Worm (Caenorhabditis elegans): ENCODE results near the gene F40G12.2.

Gene F40G12.2

DNA sequence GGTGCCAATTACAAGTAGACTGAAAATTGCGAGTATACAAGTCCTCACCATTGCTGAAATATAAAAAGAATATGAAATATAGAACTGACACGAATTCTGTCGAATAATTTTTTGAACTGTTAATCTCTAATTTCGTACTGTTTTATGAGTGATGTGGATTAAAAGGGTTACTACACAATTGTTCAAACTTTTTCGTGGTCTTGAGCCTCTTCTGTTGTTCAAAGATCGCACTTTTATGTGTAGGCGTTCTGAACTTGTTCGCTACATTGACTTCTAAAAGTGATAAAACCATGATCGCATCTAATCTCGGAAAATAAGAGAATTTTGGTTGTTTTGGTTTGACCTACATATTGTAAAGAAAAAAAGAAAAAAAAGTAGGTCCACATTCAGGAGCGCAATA lies 12.7 kb downstream of the F40G12.2 start, which contains the start of gene K02E11.4:
Gene K02E11.4 (minus strand): TSS at position 101 of the 400 bp plus-strand sequence.
- no peak for TF ChIP-seq aly-1 (tag; optimal IDR thresholded peaks at IDR 0.05)
- TF ChIP-seq pes-1 (GFP tag; IDR thresholded peaks at IDR 0.05) = no peak
- no peak for TF ChIP-seq F13C5.2 (tag; optimal IDR thresholded peaks at IDR 0.05)
- no peak for TF ChIP-seq hnd-1 (tag; optimal IDR thresholded peaks at IDR 0.05)
- TF ChIP-seq ceh-13 (GFP tag; optimal IDR thresholded peaks at IDR 0.05) = no peak
- no peak for TF ChIP-seq tra-4 (tag; optimal IDR thresholded peaks at IDR 0.05)
- no peak for TF ChIP-seq ceh-36 (tag; optimal IDR thresholded peaks at IDR 0.05)
- TF ChIP-seq tbx-11 (GFP tag; IDR thresholded peaks at IDR 0.05) = no peak
- no peak for TF ChIP-seq hmbx-1 (tag; optimal IDR thresholded peaks at IDR 0.05)
- TF ChIP-seq sea-1 (GFP tag; conservative IDR thresholded peaks at IDR 0.05) = no peak
- no peak for TF ChIP-seq tbx-37 (GFP tag; conservative IDR thresholded peaks at IDR 0.05)
- TF ChIP-seq B0310.2 (tag; optimal IDR thresholded peaks at IDR 0.05) = no peak
- no peak for TF ChIP-seq flt-1 (GFP tag; IDR thresholded peaks at IDR 0.05)
- TF ChIP-seq ama-1 (optimal IDR thresholded peaks at IDR 0.05) = no peak
- no peak for TF ChIP-seq ets-7 (tag; optimal IDR thresholded peaks at IDR 0.05)
- no peak for TF ChIP-seq hmg-4 (GFP tag; optimal IDR thresholded peaks at IDR 0.05)
- no peak for TF ChIP-seq scrt-1 (GFP tag; IDR thresholded peaks at IDR 0.05)

DNA sequence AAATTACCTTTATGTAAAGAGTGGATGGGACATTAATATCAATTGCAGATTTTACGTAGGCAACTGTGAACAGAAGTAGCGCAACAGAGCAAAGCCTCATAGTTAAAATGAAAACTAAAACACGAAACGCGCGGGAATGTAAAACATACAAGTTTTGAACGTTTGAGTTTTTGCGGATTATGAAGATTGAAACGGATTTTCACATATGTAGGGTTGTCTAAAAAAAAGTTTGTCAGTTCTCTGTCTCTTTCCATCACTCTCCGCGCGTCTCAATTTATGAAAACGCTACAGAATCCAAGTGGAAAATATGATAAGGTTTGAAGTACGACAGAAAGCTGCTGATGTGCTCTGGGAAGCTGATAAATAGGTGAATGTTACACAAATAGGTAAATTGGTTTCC lies 14.0 kb downstream of the F40G12.2 start, which contains the start of gene K02E11.3:
Gene K02E11.3 (minus strand): TSS at position 101 of the 400 bp plus-strand sequence.
- TF ChIP-seq tra-4 (tag; optimal IDR thresholded peaks at IDR 0.05) = no peak
- no peak for TF ChIP-seq F13C5.2 (tag; optimal IDR thresholded peaks at IDR 0.05)
- no peak for TF ChIP-seq ceh-13 (GFP tag; optimal IDR thresholded peaks at IDR 0.05)
- no peak for TF ChIP-seq sea-1 (GFP tag; conservative IDR thresholded peaks at IDR 0.05)
- no peak for TF ChIP-seq ama-1 (optimal IDR thresholded peaks at IDR 0.05)
- TF ChIP-seq hmg-4 (GFP tag; optimal IDR thresholded peaks at IDR 0.05) = no peak
- no peak for TF ChIP-seq ets-7 (tag; optimal IDR thresholded peaks at IDR 0.05)
- TF ChIP-seq flt-1 (GFP tag; IDR thresholded peaks at IDR 0.05) = no peak
- TF ChIP-seq hnd-1 (tag; optimal IDR thresholded peaks at IDR 0.05) = no peak
- TF ChIP-seq hmbx-1 (tag; optimal IDR thresholded peaks at IDR 0.05) = no peak
- TF ChIP-seq scrt-1 (GFP tag; IDR thresholded peaks at IDR 0.05) = no peak

DNA sequence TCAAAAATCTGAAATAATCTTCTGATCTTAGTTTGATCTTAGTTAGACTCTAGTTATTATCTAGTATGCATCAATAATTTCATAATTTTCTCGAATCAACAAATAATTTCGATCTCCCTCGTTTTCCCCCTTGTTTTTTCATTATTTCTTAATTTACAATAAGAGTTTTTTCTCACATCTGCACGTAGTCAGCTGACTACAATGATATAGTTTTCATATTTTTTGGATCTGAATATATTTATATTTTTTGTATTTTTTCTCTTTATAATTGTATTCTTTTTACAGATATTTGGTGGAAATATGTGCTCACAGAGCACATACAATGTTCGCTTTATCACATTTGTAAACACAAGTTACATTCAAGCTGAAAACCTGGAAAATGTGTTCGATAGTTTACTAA lies 16.8 kb downstream of the F40G12.2 start, which contains the start of gene sre-7:
Gene sre-7 (plus strand): TSS at position 301 of the 400 bp plus-strand sequence.
- no peak for TF ChIP-seq aly-1 (tag; optimal IDR thresholded peaks at IDR 0.05)
- no peak for TF ChIP-seq sea-1 (GFP tag; conservative IDR thresholded peaks at IDR 0.05)
- TF ChIP-seq pes-1 (GFP tag; IDR thresholded peaks at IDR 0.05) = no peak
- TF ChIP-seq hnd-1 (tag; optimal IDR thresholded peaks at IDR 0.05) = no peak
- TF ChIP-seq tbx-37 (GFP tag; conservative IDR thresholded peaks at IDR 0.05) = no peak
- no peak for TF ChIP-seq ets-7 (tag; optimal IDR thresholded peaks at IDR 0.05)
- TF ChIP-seq ceh-13 (GFP tag; optimal IDR thresholded peaks at IDR 0.05) = no peak
- no peak for TF ChIP-seq ceh-36 (tag; optimal IDR thresholded peaks at IDR 0.05)
- no peak for TF ChIP-seq B0310.2 (tag; optimal IDR thresholded peaks at IDR 0.05)
- TF ChIP-seq F13C5.2 (tag; optimal IDR thresholded peaks at IDR 0.05) = no peak
- TF ChIP-seq hmg-4 (GFP tag; optimal IDR thresholded peaks at IDR 0.05) = no peak
- no peak for TF ChIP-seq ama-1 (optimal IDR thresholded peaks at IDR 0.05)
- TF ChIP-seq hmbx-1 (tag; optimal IDR thresholded peaks at IDR 0.05) = no peak
- TF ChIP-seq scrt-1 (GFP tag; IDR thresholded peaks at IDR 0.05) = no peak
- no peak for TF ChIP-seq tra-4 (tag; optimal IDR thresholded peaks at IDR 0.05)
- TF ChIP-seq tbx-11 (GFP tag; IDR thresholded peaks at IDR 0.05) = no peak
- TF ChIP-seq flt-1 (GFP tag; IDR thresholded peaks at IDR 0.05) = no peak

ce11 chrV:14240694-14241201 lies 20.0 kb downstream of the F40G12.2 start, which contains the start of gene K02E11.10:
Gene K02E11.10, minus strand, starts transcription at chrV:14241151.
- no peak for TF ChIP-seq tra-4 (tag; optimal IDR thresholded peaks at IDR 0.05)
- no peak for TF ChIP-seq scrt-1 (GFP tag; IDR thresholded peaks at IDR 0.05)
- TF ChIP-seq ceh-13 (GFP tag; optimal IDR thresholded peaks at IDR 0.05) = no peak
- no peak for TF ChIP-seq hmg-4 (GFP tag; optimal IDR thresholded peaks at IDR 0.05)
- no peak for TF ChIP-seq ets-7 (tag; optimal IDR thresholded peaks at IDR 0.05)

- TF ChIP-seq pes-1 (GFP tag; IDR thresholded peaks at IDR 0.05) (peak; percentile 65), scrt-1 (GFP tag; IDR thresholded peaks at IDR 0.05) (0 out of 2 replicates have a peak, but pooled peaks have one; percentile 21), flt-1 (GFP tag; IDR thresholded peaks at IDR 0.05) (0 out of 2 replicates have a peak, but pooled peaks have one; percentile 42), tbx-37 (GFP tag; conservative IDR thresholded peaks at IDR 0.05) (peak; percentile 32; the same call in 1 of the 2 replicates), sea-1 (GFP tag; conservative IDR thresholded peaks at IDR 0.05) (0 out of 2 replicates have a peak, but pooled peaks have one; percentile 25)
These were observed 23.3 kb downstream of the F40G12.2 start for ce11 chrV:14237447-14237846.

DNA sequence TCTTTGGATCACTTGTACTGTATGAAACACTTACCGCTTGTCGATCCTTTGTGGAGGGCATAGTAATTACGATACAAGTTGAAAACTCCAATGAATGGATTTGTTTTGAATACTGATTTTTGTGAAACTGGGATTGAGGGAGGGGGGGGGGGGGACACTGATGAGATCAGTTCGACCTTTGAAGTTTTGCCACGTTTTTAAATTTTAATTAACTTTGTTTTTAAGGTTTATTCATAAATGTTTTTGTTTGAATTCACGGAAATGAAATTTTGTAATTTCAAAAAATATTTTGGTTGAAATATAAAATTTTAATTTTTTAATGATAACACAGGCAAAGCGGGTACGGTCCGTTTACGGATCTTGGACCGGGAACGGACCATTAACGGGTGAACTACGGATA lies 24.8 kb downstream of the F40G12.2 start, which contains the start of gene ent-3:
Gene ent-3 (minus strand): TSS at position 101 of the 400 bp plus-strand sequence.
- no peak for TF ChIP-seq ets-7 (tag; optimal IDR thresholded peaks at IDR 0.05)
- TF ChIP-seq pes-1 (GFP tag; IDR thresholded peaks at IDR 0.05) = no peak
- TF ChIP-seq flt-1 (GFP tag; IDR thresholded peaks at IDR 0.05) = no peak
- no peak for TF ChIP-seq tbx-11 (GFP tag; IDR thresholded peaks at IDR 0.05)
- TF ChIP-seq sea-1 (GFP tag; conservative IDR thresholded peaks at IDR 0.05) = no peak
- TF ChIP-seq hmbx-1 (tag; optimal IDR thresholded peaks at IDR 0.05) = no peak
- no peak for TF ChIP-seq ceh-36 (tag; optimal IDR thresholded peaks at IDR 0.05)
- TF ChIP-seq scrt-1 (GFP tag; IDR thresholded peaks at IDR 0.05) = no peak
- no peak for TF ChIP-seq hnd-1 (tag; optimal IDR thresholded peaks at IDR 0.05)
- TF ChIP-seq B0310.2 (tag; optimal IDR thresholded peaks at IDR 0.05) = no peak
- no peak for TF ChIP-seq ama-1 (optimal IDR thresholded peaks at IDR 0.05)
- TF ChIP-seq hmg-4 (GFP tag; optimal IDR thresholded peaks at IDR 0.05) = no peak
- no peak for TF ChIP-seq F13C5.2 (tag; optimal IDR thresholded peaks at IDR 0.05)
- no peak for TF ChIP-seq ceh-13 (GFP tag; optimal IDR thresholded peaks at IDR 0.05)
- TF ChIP-seq aly-1 (tag; optimal IDR thresholded peaks at IDR 0.05) = no peak
- no peak for TF ChIP-seq tra-4 (tag; optimal IDR thresholded peaks at IDR 0.05)
- no peak for TF ChIP-seq tbx-37 (GFP tag; conservative IDR thresholded peaks at IDR 0.05)

DNA sequence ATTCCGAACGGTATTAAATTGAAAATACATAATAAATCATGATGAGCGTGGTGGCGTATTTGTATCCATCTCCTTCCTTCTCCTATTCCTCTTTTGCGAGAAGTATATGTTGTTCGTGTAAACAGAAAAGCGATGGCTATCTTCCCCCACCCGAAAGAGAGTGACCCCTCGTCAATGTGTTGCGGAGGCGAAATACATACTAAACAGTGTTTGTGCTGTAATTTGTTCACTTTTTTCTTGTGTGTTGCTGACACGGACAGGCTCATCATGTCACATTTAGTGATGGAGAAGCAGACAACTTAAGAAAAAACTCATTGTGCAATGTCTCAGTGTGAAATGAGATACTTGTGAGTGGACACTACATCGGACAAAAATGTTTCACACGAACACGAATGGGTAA lies 29.1 kb downstream of the F40G12.2 start:
- TF ChIP-seq B0310.2 (tag; optimal IDR thresholded peaks at IDR 0.05) = no peak
- no peak for TF ChIP-seq hmbx-1 (tag; optimal IDR thresholded peaks at IDR 0.05)
- no peak for TF ChIP-seq pes-1 (GFP tag; IDR thresholded peaks at IDR 0.05)
- no peak for TF ChIP-seq aly-1 (tag; optimal IDR thresholded peaks at IDR 0.05)
- TF ChIP-seq ceh-13 (GFP tag; optimal IDR thresholded peaks at IDR 0.05) = no peak
- no peak for TF ChIP-seq scrt-1 (GFP tag; IDR thresholded peaks at IDR 0.05)
- TF ChIP-seq tra-4 (tag; optimal IDR thresholded peaks at IDR 0.05) = no peak
- TF ChIP-seq ama-1 (optimal IDR thresholded peaks at IDR 0.05) = no peak
- TF ChIP-seq hnd-1 (tag; optimal IDR thresholded peaks at IDR 0.05) = no peak
- TF ChIP-seq tbx-11 (GFP tag; IDR thresholded peaks at IDR 0.05) = no peak
- TF ChIP-seq ets-7 (tag; optimal IDR thresholded peaks at IDR 0.05) = no peak
- no peak for TF ChIP-seq hmg-4 (GFP tag; optimal IDR thresholded peaks at IDR 0.05)
- no peak for TF ChIP-seq tbx-37 (GFP tag; conservative IDR thresholded peaks at IDR 0.05)
- TF ChIP-seq F13C5.2 (tag; optimal IDR thresholded peaks at IDR 0.05) = no peak
- TF ChIP-seq sea-1 (GFP tag; conservative IDR thresholded peaks at IDR 0.05) = no peak
- TF ChIP-seq ceh-36 (tag; optimal IDR thresholded peaks at IDR 0.05) = no peak
- no peak for TF ChIP-seq flt-1 (GFP tag; IDR thresholded peaks at IDR 0.05)
